Fruit fly (Drosophila melanogaster) whole organism, adult: Measurements from ENCODE around the gene CG32812.

Source experiments
- CG12768 ChIP-seq: fragments of 200-800 bp; sonication (Bioruptor generic); optimal IDR thresholded peaks from 2 replicates; lab custom pipeline; 2017; ENCODE audit warnings: missing biosample characterization, missing genetic modification characterization, mild to moderate bottlenecking, moderate library complexity, missing genetic modification reagents
- CG1620 ChIP-seq: fragments of 200-800 bp; sonication (Bioruptor generic); optimal IDR thresholded peaks from 2 replicates; lab custom pipeline; 2016; ENCODE audit warnings: missing biosample characterization, missing genetic modification characterization
- CG7045 ChIP-seq: fragments of 200-800 bp; sonication (Bioruptor generic); optimal IDR thresholded peaks from 2 replicates; lab custom pipeline; 2017; ENCODE audit warnings: missing biosample characterization, mild to moderate bottlenecking, missing genetic modification characterization
- CG7101 ChIP-seq: fragments of 200-800 bp; sonication (Bioruptor generic); optimal IDR thresholded peaks from 2 replicates; lab custom pipeline; 2018; ENCODE audit warnings: missing biosample characterization, mild to moderate bottlenecking, missing genetic modification characterization, moderate library complexity
- Clk ChIP-seq: fragments of 200-800 bp; sonication (Bioruptor generic); optimal IDR thresholded peaks from 2 replicates; lab custom pipeline; 2017; ENCODE audit warnings: missing biosample characterization, missing genetic modification characterization
- Hr96 ChIP-seq: fragments of 200-800 bp; sonication (Bioruptor generic); optimal IDR thresholded peaks from 2 replicates; lab custom pipeline; 2016; ENCODE audit warnings: missing biosample characterization, missing genetic modification characterization
- Mnt ChIP-seq: fragments of 200-800 bp; sonication (Bioruptor generic); optimal IDR thresholded peaks from 2 replicates; lab custom pipeline; 2016; ENCODE audit warnings: missing biosample characterization, mild to moderate bottlenecking, missing genetic modification characterization
- cic ChIP-seq: fragments of 200-800 bp; sonication (Bioruptor generic); optimal IDR thresholded peaks from 2 replicates; lab custom pipeline; 2017; ENCODE audit warnings: missing biosample characterization, mild to moderate bottlenecking, missing genetic modification characterization, moderate library complexity
- kay ChIP-seq: fragments of 200-800 bp; sonication (Bioruptor generic); peaks from one replicate; lab custom pipeline; 2016; ENCODE audit warnings: missing biosample characterization, missing genetic modification characterization, borderline replicate concordance
- ovo ChIP-seq: fragments of 200-800 bp; sonication (Bioruptor generic); optimal IDR thresholded peaks from 2 replicates; lab custom pipeline; 2016; ENCODE audit warnings: missing biosample characterization, missing genetic modification characterization
- pad ChIP-seq: fragments of 200-800 bp; sonication (Bioruptor generic); optimal IDR thresholded peaks from 3 replicates; lab custom pipeline; 2017; ENCODE audit warnings: missing biosample characterization, missing genetic modification characterization, mild to moderate bottlenecking, moderate library complexity, missing genetic modification reagents
- tj ChIP-seq: fragments of 200-800 bp; sonication (Bioruptor generic); optimal IDR thresholded peaks from 3 replicates; lab custom pipeline; 2017; ENCODE audit warnings: missing biosample characterization, mild to moderate bottlenecking, missing genetic modification characterization, moderate library complexity
- toe ChIP-seq: fragments of 200-800 bp; sonication (Bioruptor generic); optimal IDR thresholded peaks from 2 replicates; lab custom pipeline; 2016; ENCODE audit warnings: missing biosample characterization, missing genetic modification characterization

dm6 chrX:1285273-1285672 is 1.8 kb upstream of the CG32812 start:
- TF ChIP-seq toe (no peak), Mnt (GFP tag; lab: Kevin White, UChicago) (no peak), CG7045 (GFP tag; lab: Kevin White, UChicago) (no peak), kay (GFP tag; lab: Kevin White, UChicago) (no peak), ovo (GFP tag; lab: Kevin White, UChicago) (no peak), CG12768 (no peak), cic (GFP tag; lab: Kevin White, UChicago) (no peak), Clk (GFP tag; lab: Kevin White, UChicago) (no peak), pad (GFP tag; lab: Kevin White, UChicago) (no peak), CG7101 (tag; lab: Kevin White, UChicago) (no peak), CG1620 (GFP tag; lab: Kevin White, UChicago) (no peak), Hr96 (no peak), tj (GFP tag; lab: Kevin White, UChicago) (no peak)
